Fruit fly (Drosophila melanogaster) whole organism, wandering third instar larva: ENCODE measurements around the gene repo.

ENCODE experiments used
- Abd-B ChIP-seq: fragments of >200 bp; optimal IDR thresholded peaks from 2 replicates; lab custom pipeline; 2017; ENCODE audit warnings: missing biosample characterization, missing genetic modification characterization
- Hr78 ChIP-seq: fragments of >200 bp; optimal IDR thresholded peaks from 2 replicates; lab custom pipeline; 2017; ENCODE audit warnings: missing biosample characterization, missing genetic modification characterization
- Sp1 ChIP-seq: fragments of 200-800 bp; sonication (Bioruptor generic); optimal IDR thresholded peaks from 3 replicates; lab custom pipeline; 2019; ENCODE audit warnings: missing biosample characterization, mild to moderate bottlenecking, missing genetic modification characterization, moderate library complexity
- h ChIP-seq: fragments of 200-800 bp; sonication (Bioruptor generic); optimal IDR thresholded peaks from 3 replicates; lab custom pipeline; 2016; ENCODE audit warnings: missing biosample characterization, mild to moderate bottlenecking, missing genetic modification characterization
- pan ChIP-seq: fragments of >200 bp; optimal IDR thresholded peaks from 2 replicates; lab custom pipeline; 2017
- usp ChIP-seq: fragments of >200 bp; optimal IDR thresholded peaks from 2 replicates; lab custom pipeline; 2017; ENCODE audit warnings: missing biosample characterization, missing genetic modification characterization

DNA sequence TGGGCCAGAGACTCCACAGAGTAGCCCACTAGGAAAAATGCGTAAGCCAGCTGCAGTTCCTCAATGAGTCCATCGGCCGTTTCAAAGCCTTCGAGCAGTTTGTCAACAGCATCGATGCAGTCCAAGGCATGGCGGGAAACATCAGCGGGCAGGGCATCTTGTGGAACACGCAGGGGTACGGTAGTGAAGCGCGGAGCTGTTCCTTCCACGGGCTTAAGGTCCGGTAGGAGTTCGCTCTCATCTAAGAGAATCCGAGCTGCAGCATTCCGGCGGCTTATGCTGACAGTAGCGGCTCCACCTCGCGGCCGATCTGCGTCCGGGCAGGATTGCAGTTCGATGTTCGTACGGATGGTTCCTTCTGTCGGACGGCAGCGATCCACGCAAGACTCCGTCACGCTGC lies 15.9 kb downstream of the repo start:
- no peak for TF ChIP-seq Hr78
- TF ChIP-seq usp: no peak
- TF ChIP-seq Sp1: no peak
- no peak for TF ChIP-seq pan (lab: Kevin White, UChicago)
- no peak for TF ChIP-seq Abd-B (GFP tag; lab: Kevin White, UChicago)
- no peak for TF ChIP-seq h (GFP tag; lab: Kevin White, UChicago)
